Worm (Caenorhabditis elegans) whole organism, mixed stage, embryonic: ENCODE measurements around the gene sra-35.

ENCODE experiments used
- M03D4.4 ChIP-seq: sonication (generic microtip); optimal IDR thresholded peaks from 2 replicates; lab custom pipeline; 2017; ENCODE audit warnings: mild to moderate bottlenecking, missing genetic modification characterization, missing compliant biosample characterization
- bed-3 ChIP-seq: fragments of 200-800 bp; sonication (Bioruptor generic); optimal IDR thresholded peaks from 3 replicates; lab custom pipeline; 2018; ENCODE audit warnings: mild to moderate bottlenecking, missing genetic modification characterization, moderate library complexity, missing compliant biosample characterization
- blmp-1 ChIP-seq: fragments of 150-350 bp; optimal IDR thresholded peaks from 2 replicates; lab custom pipeline; 2014; ENCODE audit warnings: missing biosample characterization, missing genetic modification characterization
- ceh-39 ChIP-seq: fragments of 150-350 bp; optimal IDR thresholded peaks from 2 replicates; lab custom pipeline; 2014; ENCODE audit warnings: missing biosample characterization, missing genetic modification characterization
- ceh-43 ChIP-seq: fragments of 200-800 bp; sonication (Bioruptor generic); optimal IDR thresholded peaks from 2 replicates; lab custom pipeline; 2018; ENCODE audit warnings: mild to moderate bottlenecking, missing genetic modification characterization, moderate library complexity, missing compliant biosample characterization
- ceh-83 ChIP-seq: fragments of 200-800 bp; sonication (Bioruptor generic); optimal IDR thresholded peaks from 2 replicates; lab custom pipeline; 2018; ENCODE audit warnings: mild to moderate bottlenecking, missing genetic modification characterization, missing compliant biosample characterization
- ces-1 ChIP-seq: fragments of 150-350 bp; optimal IDR thresholded peaks from 2 replicates; lab custom pipeline; 2014; ENCODE audit warnings: missing biosample characterization, missing genetic modification reagents, missing genetic modification characterization
- drap-1 ChIP-seq: fragments of 200-800 bp; sonication (Bioruptor generic); optimal IDR thresholded peaks from 3 replicates; lab custom pipeline; 2018; ENCODE audit warnings: mild to moderate bottlenecking, missing genetic modification characterization, missing compliant biosample characterization
- elt-3 ChIP-seq: fragments of 150-350 bp; optimal IDR thresholded peaks from 2 replicates; lab custom pipeline; 2014; ENCODE audit warnings: missing biosample characterization, missing genetic modification characterization
- flh-1 ChIP-seq: fragments of 200-800 bp; sonication (Bioruptor generic); optimal IDR thresholded peaks from 2 replicates; lab custom pipeline; 2018; ENCODE audit warnings: mild to moderate bottlenecking, missing genetic modification characterization, moderate library complexity, missing compliant biosample characterization
- ham-2 ChIP-seq: fragments of 200-800 bp; sonication (Bioruptor generic); optimal IDR thresholded peaks from 2 replicates; lab custom pipeline; 2018; ENCODE audit warnings: mild to moderate bottlenecking, missing genetic modification characterization, missing compliant biosample characterization
- hlh-1 ChIP-seq: fragments of 150-350 bp; optimal IDR thresholded peaks from 2 replicates; lab custom pipeline; 2014; ENCODE audit warnings: missing biosample characterization, missing genetic modification reagents, missing genetic modification characterization
- lin-13 ChIP-seq: fragments of 150-350 bp; optimal IDR thresholded peaks from 2 replicates; lab custom pipeline; 2014; ENCODE audit warnings: missing biosample characterization, missing genetic modification characterization
- lin-32 ChIP-seq: fragments of 200-800 bp; sonication (Bioruptor generic); optimal IDR thresholded peaks from 2 replicates; lab custom pipeline; 2018; ENCODE audit warnings: mild to moderate bottlenecking, missing genetic modification characterization, missing compliant biosample characterization
- lsy-2 ChIP-seq: fragments of 150-350 bp; optimal IDR thresholded peaks from 2 replicates; lab custom pipeline; 2014; ENCODE audit warnings: missing biosample characterization, missing genetic modification characterization
- mab-5 ChIP-seq: fragments of 150-350 bp; optimal IDR thresholded peaks from 2 replicates; lab custom pipeline; 2014; ENCODE audit warnings: missing biosample characterization, missing genetic modification characterization
- mep-1 ChIP-seq: fragments of 150-350 bp; optimal IDR thresholded peaks from 2 replicates; lab custom pipeline; 2017; ENCODE audit warnings: missing biosample characterization, missing genetic modification reagents, missing genetic modification characterization, inconsistent platforms
- mls-2 ChIP-seq: sonication (generic microtip); optimal IDR thresholded peaks from 2 replicates; lab custom pipeline; 2016; ENCODE audit warnings: mild to moderate bottlenecking, missing genetic modification characterization, moderate library complexity, missing compliant biosample characterization
- nhr-12 ChIP-seq: fragments of 150-350 bp; optimal IDR thresholded peaks from 2 replicates; lab custom pipeline; 2014; ENCODE audit warnings: missing biosample characterization, missing genetic modification characterization
- nhr-2 ChIP-seq: fragments of 150-350 bp; optimal IDR thresholded peaks from 2 replicates; lab custom pipeline; 2014; ENCODE audit warnings: missing biosample characterization, missing genetic modification characterization
- nhr-28 ChIP-seq: fragments of 150-350 bp; optimal IDR thresholded peaks from 2 replicates; lab custom pipeline; 2014; ENCODE audit warnings: missing biosample characterization, missing genetic modification characterization
- nhr-76 ChIP-seq: sonication (generic microtip); optimal IDR thresholded peaks from 2 replicates; lab custom pipeline; 2017; ENCODE audit warnings: missing biosample characterization, missing genetic modification characterization
- snpc-4 ChIP-seq: fragments of 150-350 bp; optimal IDR thresholded peaks from 2 replicates; lab custom pipeline; 2014; ENCODE audit warnings: missing biosample characterization, missing genetic modification characterization
- sptf-1 ChIP-seq: sonication (generic microtip); optimal IDR thresholded peaks from 2 replicates; lab custom pipeline; 2017; ENCODE audit warnings: mild to moderate bottlenecking, missing genetic modification characterization, moderate library complexity, missing compliant biosample characterization
- tbx-8 ChIP-seq: fragments of 200-800 bp; sonication (Bioruptor generic); optimal IDR thresholded peaks from 2 replicates; lab custom pipeline; 2018; ENCODE audit warnings: mild to moderate bottlenecking, missing genetic modification characterization, moderate library complexity, missing compliant biosample characterization
- unc-120 ChIP-seq: sonication (generic microtip); optimal IDR thresholded peaks from 2 replicates; lab custom pipeline; 2017; ENCODE audit warnings: missing genetic modification characterization, missing compliant biosample characterization; ENCODE audit not compliant: poor library complexity, severe bottlenecking
- unc-62 ChIP-seq: fragments of 150-350 bp; optimal IDR thresholded peaks from 2 replicates; lab custom pipeline; 2014; ENCODE audit warnings: missing biosample characterization, missing genetic modification reagents, missing genetic modification characterization
- zip-8 ChIP-seq: fragments of 150-350 bp; optimal IDR thresholded peaks from 2 replicates; lab custom pipeline; 2014; ENCODE audit warnings: missing biosample characterization, missing genetic modification characterization
- ztf-11 ChIP-seq: fragments of 150-350 bp; optimal IDR thresholded peaks from 2 replicates; lab custom pipeline; 2014; ENCODE audit warnings: missing biosample characterization, missing genetic modification characterization

Gene sra-35

DNA sequence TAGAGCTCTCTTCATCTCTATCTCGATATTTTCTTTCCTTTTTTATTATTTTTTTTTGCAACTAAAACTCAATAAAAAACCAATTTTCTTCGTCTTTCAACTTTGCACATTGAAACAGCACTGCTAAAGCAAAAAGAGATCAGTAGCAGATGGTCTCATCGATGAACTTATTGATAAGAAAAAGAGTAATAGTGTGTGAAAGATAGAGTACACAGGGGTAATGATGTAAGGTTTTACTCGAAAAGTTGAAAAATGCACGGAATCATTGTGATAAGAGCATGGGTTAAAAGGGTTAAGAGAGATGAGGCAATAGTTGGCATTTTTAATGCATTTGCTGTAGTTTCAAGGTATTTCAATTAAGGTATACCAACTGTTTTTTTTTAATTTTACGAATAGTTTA, 24.4 kb upstream of the sra-35 start:
- TF ChIP-seq mep-1 (tag; lab: Kevin White, UChicago) (no peak), nhr-28 (tag; lab: Kevin White, UChicago) (no peak), blmp-1 (no peak), lin-13 (no peak), bed-3 (no peak), ceh-83 (GFP tag; lab: Kevin White, UChicago) (no peak), ceh-43 (GFP tag; lab: Kevin White, UChicago) (no peak)
- TF ChIP-seq, all 35 proteins: peak for 0

DNA sequence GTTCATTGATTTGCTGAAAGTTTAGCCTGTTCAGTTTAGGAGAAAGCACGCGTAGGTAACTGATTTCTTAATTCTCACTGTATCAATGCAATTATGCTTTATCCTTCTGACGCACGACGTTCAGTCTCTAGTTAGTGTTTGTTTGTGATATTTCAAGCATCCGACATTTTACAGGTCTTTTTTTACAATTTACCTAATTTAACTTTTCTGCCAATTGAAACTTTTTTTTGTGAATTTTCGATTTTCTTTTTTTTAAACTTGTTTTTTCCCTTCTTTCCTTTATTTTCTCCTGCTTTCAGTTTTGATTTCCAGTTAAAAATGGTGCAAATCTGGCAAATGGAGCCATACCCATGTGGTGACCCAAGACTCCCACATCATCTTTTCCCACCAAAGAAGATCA, 23.1 kb upstream of the sra-35 start, which contains the start of gene K07E1.1:
Gene K07E1.1 (plus strand): TSS at position 301 of the 400 bp plus-strand sequence.
- TF ChIP-seq snpc-4 (tag; lab: Kevin White, UChicago): no peak
- TF ChIP-seq nhr-2 (tag; lab: Kevin White, UChicago): no peak
- TF ChIP-seq nhr-76 (tag; lab: Kevin White, UChicago): no peak
- TF ChIP-seq ceh-43 (GFP tag; lab: Kevin White, UChicago): no peak
- no peak for TF ChIP-seq unc-62 (GFP tag; lab: Kevin White, UChicago)
- no peak for TF ChIP-seq ceh-39 (tag; lab: Kevin White, UChicago)
- TF ChIP-seq ham-2 (GFP tag; lab: Kevin White, UChicago): no peak
- no peak for TF ChIP-seq M03D4.4 (tag; lab: Kevin White, UChicago)
- TF ChIP-seq mls-2 (tag; lab: Kevin White, UChicago): no peak
- no peak for TF ChIP-seq mep-1 (tag; lab: Kevin White, UChicago)
- no peak for TF ChIP-seq nhr-28 (tag; lab: Kevin White, UChicago)
- TF ChIP-seq tbx-8: no peak

DNA sequence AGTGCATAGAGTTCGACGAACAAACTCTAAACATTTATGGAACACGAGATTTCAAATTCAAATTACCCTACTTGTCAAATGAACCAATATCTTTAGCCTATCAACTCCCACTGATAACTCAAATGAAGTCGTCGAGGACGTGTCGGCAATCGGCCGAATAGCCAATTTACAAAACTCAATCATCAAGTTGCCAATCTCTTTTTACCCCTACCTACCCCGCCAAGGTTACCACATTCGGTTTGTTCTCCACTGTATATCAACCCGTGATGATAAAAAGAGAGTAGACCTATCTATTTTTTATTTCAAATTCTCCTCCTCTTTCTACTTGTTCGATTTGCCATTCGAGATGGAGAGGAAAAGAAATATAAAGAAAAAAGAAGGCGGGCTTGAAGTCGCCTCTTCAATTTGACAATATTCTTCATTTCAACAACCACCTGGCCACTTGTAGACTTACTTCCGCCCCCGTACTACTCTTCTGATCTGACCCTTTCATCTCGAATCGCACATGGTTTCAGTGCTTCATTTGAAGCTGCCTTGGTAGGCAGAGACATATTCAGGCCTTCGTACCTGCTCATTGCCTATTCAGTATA, 22.4 kb upstream of the sra-35 start:
- no peak for TF ChIP-seq hlh-1 (tag; lab: Kevin White, UChicago)
- TF ChIP-seq lsy-2 (tag; lab: Kevin White, UChicago): no peak
- no peak for TF ChIP-seq blmp-1
- no peak for TF ChIP-seq zip-8 (tag; lab: Kevin White, UChicago)
- no peak for TF ChIP-seq drap-1 (GFP tag; lab: Kevin White, UChicago)
- no peak for TF ChIP-seq ztf-11
- no peak for TF ChIP-seq ceh-39 (tag; lab: Kevin White, UChicago)
- TF ChIP-seq nhr-12: no peak
- TF ChIP-seq unc-62 (GFP tag; lab: Kevin White, UChicago): no peak
- no peak for TF ChIP-seq nhr-76 (tag; lab: Kevin White, UChicago)
- TF ChIP-seq M03D4.4 (tag; lab: Kevin White, UChicago): no peak
- TF ChIP-seq unc-120: no peak
- TF ChIP-seq mls-2 (tag; lab: Kevin White, UChicago): no peak
- TF ChIP-seq ces-1 (GFP tag; lab: Kevin White, UChicago): no peak
- no peak for TF ChIP-seq flh-1 (GFP tag; lab: Kevin White, UChicago)
- no peak for TF ChIP-seq bed-3

DNA sequence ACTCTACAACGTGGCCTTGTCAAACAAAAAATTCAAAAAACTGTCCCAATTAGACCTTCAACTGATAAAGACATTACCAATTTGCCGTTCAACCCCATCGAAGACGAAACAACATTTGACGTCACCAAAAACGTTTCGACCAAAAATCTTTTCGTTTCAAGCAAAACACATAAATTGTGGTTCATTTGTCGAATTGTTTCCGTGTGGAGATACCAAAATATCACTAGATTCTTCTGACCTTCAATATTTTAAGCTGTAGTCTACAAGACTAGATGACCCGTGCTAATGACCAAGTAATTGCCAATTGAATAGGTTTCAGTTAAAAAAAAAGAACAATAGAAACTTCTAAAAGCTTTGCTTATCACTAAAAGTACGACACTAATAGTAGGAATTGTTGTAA, 20.7 kb upstream of the sra-35 start:
- no peak for TF ChIP-seq hlh-1 (tag; lab: Kevin White, UChicago)
- no peak for TF ChIP-seq ham-2 (GFP tag; lab: Kevin White, UChicago)
- no peak for TF ChIP-seq nhr-28 (tag; lab: Kevin White, UChicago)
- TF ChIP-seq lsy-2 (tag; lab: Kevin White, UChicago): no peak
- no peak for TF ChIP-seq unc-120
- no peak for TF ChIP-seq sptf-1
- no peak for TF ChIP-seq flh-1 (GFP tag; lab: Kevin White, UChicago)
- TF ChIP-seq ceh-39 (tag; lab: Kevin White, UChicago): no peak
- no peak for TF ChIP-seq bed-3
- TF ChIP-seq unc-62 (GFP tag; lab: Kevin White, UChicago): no peak
- TF ChIP-seq snpc-4 (tag; lab: Kevin White, UChicago): no peak
- TF ChIP-seq tbx-8: no peak
- no peak for TF ChIP-seq nhr-2 (tag; lab: Kevin White, UChicago)

DNA sequence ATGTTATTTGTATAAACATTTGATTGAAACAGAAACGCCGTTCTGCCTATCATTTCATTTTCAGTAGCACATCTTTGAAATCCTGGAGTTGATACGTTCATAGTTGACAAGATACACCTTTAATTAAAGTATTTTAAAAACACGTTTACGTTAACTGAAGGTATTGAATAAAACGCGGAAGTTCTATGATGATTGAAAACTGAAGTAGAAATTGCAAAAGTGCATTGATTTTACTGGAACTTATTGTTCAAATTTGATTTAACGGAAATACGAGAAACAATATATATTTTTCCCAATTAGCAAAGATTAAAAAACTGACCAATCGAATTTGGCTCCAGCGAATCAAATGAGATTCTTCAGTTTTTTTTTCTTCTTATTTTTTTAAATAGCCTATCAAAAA, 15.9 kb upstream of the sra-35 start, which contains the start of gene sra-34:
Gene sra-34 (minus strand): TSS at position 101 of the 400 bp plus-strand sequence.
- TF ChIP-seq tbx-8 (no peak), lin-32 (GFP tag; lab: Kevin White, UChicago) (no peak), unc-62 (GFP tag; lab: Kevin White, UChicago) (no peak), lsy-2 (tag; lab: Kevin White, UChicago) (no peak), ham-2 (GFP tag; lab: Kevin White, UChicago) (no peak), flh-1 (GFP tag; lab: Kevin White, UChicago) (no peak), elt-3 (no peak), ceh-83 (GFP tag; lab: Kevin White, UChicago) (no peak), bed-3 (no peak), sptf-1 (no peak), mab-5 (tag; lab: Kevin White, UChicago) (no peak), ces-1 (GFP tag; lab: Kevin White, UChicago) (no peak), ceh-39 (tag; lab: Kevin White, UChicago) (no peak)
